Fruit fly (Drosophila melanogaster) whole organism, embryonic: ENCODE results near the gene CG18179.
A peak's percentile ranks its signal among the peaks of the same experiment; 100 is the strongest.

Experiments
- BtbVII ChIP-seq: fragments of 200-800 bp; sonication (Bioruptor generic); optimal IDR thresholded peaks from 3 replicates; lab custom pipeline; 2017; ENCODE audit warnings: missing biosample characterization, mild to moderate bottlenecking, missing genetic modification characterization
- CG10274 ChIP-seq: fragments of 200-800 bp; sonication (Bioruptor generic); optimal IDR thresholded peaks from 3 replicates; lab custom pipeline; 2017; ENCODE audit warnings: missing biosample characterization, mild to moderate bottlenecking, missing genetic modification characterization
- CG11093 ChIP-seq: fragments of 200-800 bp; sonication (Bioruptor generic); IDR thresholded peaks from 3 replicates; pipeline ENCODE4 v1.3.6; 2022; ENCODE audit warnings: missing biosample characterization, missing genetic modification characterization
- CG11456 ChIP-seq: fragments of 200-800 bp; sonication (Bioruptor generic); IDR thresholded peaks from 3 replicates; pipeline ENCODE4 v1.3.6; 2022; ENCODE audit warnings: missing biosample characterization, missing genetic modification characterization
- CG13287 ChIP-seq: fragments of 200-800 bp; sonication (Bioruptor generic); IDR thresholded peaks from 2 replicates; pipeline ENCODE4 v1.3.6; 2022; ENCODE audit warnings: missing biosample characterization, missing genetic modification characterization; ENCODE audit not compliant: partially characterized antibody
- CG13424 ChIP-seq: fragments of 200-800 bp; sonication (Bioruptor generic); optimal IDR thresholded peaks from 2 replicates; lab custom pipeline; 2019; ENCODE audit warnings: missing biosample characterization, mild to moderate bottlenecking, missing genetic modification characterization, moderate library complexity
- CG15073 ChIP-seq: fragments of 200-800 bp; sonication (Bioruptor generic); optimal IDR thresholded peaks from 2 replicates; lab custom pipeline; 2016; ENCODE audit warnings: missing biosample characterization, missing genetic modification characterization
- CG17829 ChIP-seq: fragments of 200-800 bp; optimal IDR thresholded peaks from 2 replicates; lab custom pipeline; 2019; ENCODE audit warnings: missing biosample characterization, mild to moderate bottlenecking, missing genetic modification characterization, moderate library complexity
- CG18011 ChIP-seq: fragments of 200-800 bp; sonication (Bioruptor generic); optimal IDR thresholded peaks from 2 replicates; lab custom pipeline; 2017; ENCODE audit warnings: missing biosample characterization, missing genetic modification characterization, mild to moderate bottlenecking, moderate library complexity, missing genotype
- CG3065 ChIP-seq: fragments of 200-800 bp; sonication (Bioruptor generic); optimal IDR thresholded peaks from 2 replicates; lab custom pipeline; 2016; ENCODE audit warnings: missing biosample characterization, missing genetic modification characterization
- CG4617 ChIP-seq: fragments of 200-800 bp; sonication (Bioruptor generic); optimal IDR thresholded peaks from 3 replicates; lab custom pipeline; 2016; ENCODE audit warnings: missing biosample characterization, missing genetic modification characterization, borderline replicate concordance
- CG6272 ChIP-seq: fragments of 200-800 bp; sonication (Bioruptor generic); IDR thresholded peaks from 2 replicates; pipeline ENCODE4 v1.3.6; 2022; ENCODE audit warnings: missing biosample characterization, missing genetic modification characterization
- CG7928 ChIP-seq: fragments of 200-800 bp; sonication (Bioruptor generic); optimal IDR thresholded peaks from 2 replicates; lab custom pipeline; 2017; ENCODE audit warnings: missing biosample characterization, mild to moderate bottlenecking, missing genetic modification characterization
- CG8359 ChIP-seq: fragments of 200-800 bp; sonication (Bioruptor generic); optimal IDR thresholded peaks from 2 replicates; lab custom pipeline; 2017; ENCODE audit warnings: missing biosample characterization, mild to moderate bottlenecking, missing genetic modification characterization, borderline replicate concordance
- CkIIα-i1 ChIP-seq: fragments of 200-800 bp; sonication (Bioruptor generic); IDR thresholded peaks from 2 replicates; pipeline ENCODE4 v1.3.6; 2022; ENCODE audit warnings: missing biosample characterization, missing genetic modification characterization
- Dp ChIP-seq: fragments of 200-800 bp; sonication (Bioruptor generic); optimal IDR thresholded peaks from 2 replicates; lab custom pipeline; 2018; ENCODE audit warnings: missing biosample characterization, mild to moderate bottlenecking, missing genetic modification characterization, moderate library complexity
- Fer1 ChIP-seq: fragments of 200-800 bp; sonication (Bioruptor generic); optimal IDR thresholded peaks from 2 replicates; lab custom pipeline; 2017; ENCODE audit warnings: missing biosample characterization, mild to moderate bottlenecking, missing genetic modification characterization
- HLH3B ChIP-seq: fragments of 200-800 bp; sonication (Bioruptor generic); IDR thresholded peaks from 2 replicates; pipeline ENCODE4 v1.3.6; 2022; ENCODE audit warnings: missing biosample characterization, missing genetic modification characterization
- Jarid2 ChIP-seq: fragments of 200-800 bp; sonication (Bioruptor generic); optimal IDR thresholded peaks from 3 replicates; lab custom pipeline; 2017; ENCODE audit warnings: mild to moderate bottlenecking, missing biosample characterization, missing genetic modification reagents, missing genetic modification characterization
- MESR4 ChIP-seq: fragments of 200-800 bp; sonication (Bioruptor generic); optimal IDR thresholded peaks from 2 replicates; lab custom pipeline; 2018; ENCODE audit warnings: missing biosample characterization, mild to moderate bottlenecking, missing genetic modification characterization, moderate library complexity
- Med ChIP-seq: fragments of 200-800 bp; sonication (Bioruptor generic); peaks from one replicate; lab custom pipeline; 2016; ENCODE audit warnings: missing biosample characterization, missing genetic modification characterization, mild to moderate bottlenecking, inconsistent platforms, moderate library complexity
- Nf-YB ChIP-seq: fragments of 200-800 bp; sonication (Bioruptor generic); optimal IDR thresholded peaks from 3 replicates; lab custom pipeline; 2019; ENCODE audit warnings: missing biosample characterization, mild to moderate bottlenecking, missing genetic modification characterization, moderate library complexity
- Opbp ChIP-seq: fragments of 200-800 bp; sonication (Bioruptor generic); IDR thresholded peaks from 3 replicates; pipeline ENCODE4 v1.3.6; 2022; ENCODE audit warnings: missing biosample characterization, missing genetic modification characterization; ENCODE audit not compliant: partially characterized antibody
- Ptx1 ChIP-seq: fragments of 200-800 bp; sonication (Bioruptor generic); IDR thresholded peaks from 2 replicates; pipeline ENCODE4 v1.3.6; 2022; ENCODE audit warnings: missing biosample characterization, missing genetic modification characterization
- Sox100B ChIP-seq: fragments of 200-800 bp; sonication (Bioruptor generic); optimal IDR thresholded peaks from 3 replicates; lab custom pipeline; 2018; ENCODE audit warnings: missing biosample characterization, mild to moderate bottlenecking, missing genetic modification characterization
- YL-1 ChIP-seq: fragments of 200-800 bp; sonication (Bioruptor generic); optimal IDR thresholded peaks from 3 replicates; lab custom pipeline; 2017; ENCODE audit warnings: missing biosample characterization, mild to moderate bottlenecking, missing genetic modification characterization
- amos ChIP-seq: fragments of 200-800 bp; sonication (Bioruptor generic); IDR thresholded peaks from 2 replicates; pipeline ENCODE4 v1.3.6; 2022; ENCODE audit warnings: missing biosample characterization, missing genetic modification characterization; ENCODE audit not compliant: partially characterized antibody
- cwo ChIP-seq: fragments of 200-800 bp; sonication (Bioruptor generic); optimal IDR thresholded peaks from 3 replicates; lab custom pipeline; 2017; ENCODE audit warnings: missing biosample characterization, missing genetic modification characterization, mild to moderate bottlenecking, moderate library complexity, missing genetic modification reagents
- esg ChIP-seq: fragments of 200-800 bp; sonication (Bioruptor generic); conservative IDR thresholded peaks from 2 replicates; pipeline ENCODE4 v1.3.6; 2022; ENCODE audit warnings: missing biosample characterization, missing genetic modification characterization
- eve ChIP-seq, 2 experiments: fragments of >200 bp; optimal IDR thresholded peaks; 2 replicates each; lab custom pipeline; 2017; ENCODE audit warnings: missing biosample characterization in 2 of 2, missing genetic modification characterization in 2 of 2
- exex ChIP-seq: fragments of 200-800 bp; sonication (Bioruptor generic); optimal IDR thresholded peaks from 4 replicates; lab custom pipeline; 2018; ENCODE audit warnings: missing biosample characterization, mild to moderate bottlenecking, missing genetic modification characterization, moderate library complexity
- gro ChIP-seq: fragments of 200-800 bp; sonication (Bioruptor generic); optimal IDR thresholded peaks from 2 replicates; lab custom pipeline; 2016; ENCODE audit warnings: missing biosample characterization, missing genetic modification characterization
- kah ChIP-seq: fragments of 200-800 bp; sonication (Bioruptor generic); optimal IDR thresholded peaks from 2 replicates; lab custom pipeline; 2018; ENCODE audit warnings: missing biosample characterization, mild to moderate bottlenecking, missing genetic modification characterization
- ken ChIP-seq: fragments of 200-800 bp; sonication (Bioruptor generic); IDR thresholded peaks from 3 replicates; pipeline ENCODE4 v1.3.6; 2022; ENCODE audit warnings: missing biosample characterization, missing genetic modification characterization
- lbe ChIP-seq: fragments of 200-800 bp; sonication (Bioruptor generic); optimal IDR thresholded peaks from 2 replicates; lab custom pipeline; 2016; ENCODE audit warnings: missing biosample characterization, mild to moderate bottlenecking, missing genetic modification characterization
- mam ChIP-seq: fragments of 200-800 bp; sonication (Bioruptor generic); optimal IDR thresholded peaks from 3 replicates; lab custom pipeline; 2016; ENCODE audit warnings: missing biosample characterization, missing genetic modification characterization
- nerfin-2 ChIP-seq: fragments of 200-800 bp; sonication (Bioruptor generic); IDR thresholded peaks from 2 replicates; pipeline ENCODE4 v1.3.6; 2022; ENCODE audit warnings: missing biosample characterization, missing genetic modification characterization; ENCODE audit not compliant: partially characterized antibody
- pnt ChIP-seq: fragments of 200-800 bp; sonication (Bioruptor generic); optimal IDR thresholded peaks from 3 replicates; lab custom pipeline; 2016; ENCODE audit warnings: missing biosample characterization, missing genetic modification characterization
- prd ChIP-seq, 3 experiments: fragments of >200 bp in 2 of 3; fragments of 200-800 bp in 1 of 3; sonication (Bioruptor generic) in 1 of 3; optimal IDR thresholded peaks in 2 of 3; IDR thresholded peaks in 1 of 3; 2 replicates in 2 of 3; 3 replicates in 1 of 3; pipeline versions ENCODE4 v1.3.6 to Lab custom; 2017 to 2022; ENCODE audit warnings: missing biosample characterization in 1 of 3, missing genetic modification characterization in 1 of 3
- sc ChIP-seq, 3 experiments: fragments of >200 bp in 2 of 3; fragments of 200-800 bp in 1 of 3; sonication (Bioruptor generic) in 1 of 3; optimal IDR thresholded peaks; 2 replicates in 2 of 3; 3 replicates in 1 of 3; lab custom pipeline; 2017; ENCODE audit warnings: mild to moderate bottlenecking in 1 of 3, missing biosample characterization in 1 of 3, missing genetic modification characterization in 1 of 3, missing genetic modification reagents in 1 of 3
- slbo ChIP-seq: fragments of 200-800 bp; sonication (Bioruptor generic); IDR thresholded peaks from 2 replicates; pipeline ENCODE4 v1.3.6; 2022; ENCODE audit warnings: missing biosample characterization, missing genetic modification characterization
- sqz ChIP-seq: fragments of 200-800 bp; sonication (Bioruptor generic); optimal IDR thresholded peaks from 3 replicates; lab custom pipeline; 2018; ENCODE audit warnings: missing biosample characterization, mild to moderate bottlenecking, missing genetic modification characterization
- sug ChIP-seq: fragments of 200-800 bp; optimal IDR thresholded peaks from 2 replicates; lab custom pipeline; 2019; ENCODE audit warnings: missing biosample characterization, mild to moderate bottlenecking, missing genetic modification characterization, moderate library complexity
- trem ChIP-seq: fragments of 200-800 bp; optimal IDR thresholded peaks from 3 replicates; lab custom pipeline; 2019; ENCODE audit warnings: missing biosample characterization, mild to moderate bottlenecking, missing genetic modification characterization, moderate library complexity
- unc-4 ChIP-seq: fragments of 200-800 bp; sonication (Bioruptor generic); IDR thresholded peaks from 2 replicates; pipeline ENCODE4 v1.3.6; 2022; ENCODE audit warnings: missing biosample characterization, missing genetic modification characterization; ENCODE audit not compliant: partially characterized antibody
- wor ChIP-seq: fragments of 200-800 bp; sonication (Bioruptor generic); IDR thresholded peaks from 2 replicates; pipeline ENCODE4 v1.3.6; 2022; ENCODE audit warnings: missing biosample characterization, missing genetic modification characterization
- zen2 ChIP-seq: fragments of 200-800 bp; sonication (Bioruptor generic); IDR thresholded peaks from 3 replicates; pipeline ENCODE4 v1.3.6; 2022; ENCODE audit warnings: missing biosample characterization, missing genetic modification characterization; ENCODE audit not compliant: partially characterized antibody

CG18179 gene

dm6 chr3L:9678007-9678497, 39.0 kb downstream of the CG18179 start (continued):
- no peak for TF ChIP-seq unc-4 (GFP tag; lab: Robert Waterston, UW)
- no peak for TF ChIP-seq pnt (GFP tag; lab: Kevin White, UChicago)
- no peak for TF ChIP-seq CG15073
- TF ChIP-seq HLH3B (GFP tag; lab: Robert Waterston, UW) = no peak
- TF ChIP-seq CG4617 (GFP tag; lab: Kevin White, UChicago) = no peak
- TF ChIP-seq Med (GFP tag; lab: Kevin White, UChicago) = peak; percentile 63
- TF ChIP-seq CG18011 (GFP tag; lab: Kevin White, UChicago) = no peak
- peak; percentile 13 for TF ChIP-seq sqz (GFP tag; lab: Kevin White, UChicago)
- peak; percentile 20 for TF ChIP-seq CG13424 (tag; lab: Kevin White, UChicago)

dm6 chr3L:9678994-9679393, 39.9 kb downstream of the CG18179 start, which contains the start of the genes fry and CG16717:
Gene fry (minus strand): TSS chr3L:9679103.
Gene CG16717 (plus strand): TSS chr3L:9679201.
- TF ChIP-seq CG3065 (GFP tag; lab: Kevin White, UChicago) = no peak
- TF ChIP-seq Ptx1 (GFP tag; lab: Robert Waterston, UW) = no peak
- TF ChIP-seq CG13287 (GFP tag; lab: Robert Waterston, UW) = peak; percentile 82
- TF ChIP-seq Med (GFP tag; lab: Kevin White, UChicago) = peak; percentile 32
- TF ChIP-seq zen2 (GFP tag; lab: Robert Waterston, UW) = peak; percentile 69
- no peak for TF ChIP-seq nerfin-2 (GFP tag; lab: Robert Waterston, UW)
- peak; percentile 68 for TF ChIP-seq exex (tag; lab: Kevin White, UChicago)
- TF ChIP-seq Dp (GFP tag; lab: Kevin White, UChicago) = peak; percentile 31
- no peak for TF ChIP-seq sc (optimal IDR thresholded peaks at IDR 0.05; lab: Kevin White, UChicago)
- no peak for TF ChIP-seq sc (GFP tag; optimal IDR thresholded peaks at IDR 0.05; lab: Kevin White, UChicago)
- TF ChIP-seq mam = no peak
- no peak for TF ChIP-seq prd (optimal IDR thresholded peaks at IDR 0.05; lab: Kevin White, UChicago)
- TF ChIP-seq prd (GFP tag; IDR thresholded peaks at IDR 0.05; lab: Robert Waterston, UW) = no peak
- no peak for TF ChIP-seq wor
- TF ChIP-seq trem (tag; lab: Kevin White, UChicago) = no peak
- TF ChIP-seq Nf-YB (GFP tag; lab: Kevin White, UChicago) = no peak
- peak; percentile 29 for TF ChIP-seq MESR4 (GFP tag; lab: Kevin White, UChicago)
- TF ChIP-seq CG7928 = peak; percentile 93
- TF ChIP-seq CG11093 (GFP tag; lab: Robert Waterston, UW) = no peak
- no peak for TF ChIP-seq ken (GFP tag; lab: Robert Waterston, UW)
- peak; percentile 30 for TF ChIP-seq sug (tag; lab: Kevin White, UChicago)
- no peak for TF ChIP-seq YL-1 (GFP tag; lab: Kevin White, UChicago)
- peak; percentile 13 for TF ChIP-seq gro
- TF ChIP-seq Sox100B = no peak
- no peak for TF ChIP-seq CG17829 (tag; lab: Kevin White, UChicago)
- TF ChIP-seq lbe = peak; percentile 5
- no peak for TF ChIP-seq CG10274 (GFP tag; lab: Kevin White, UChicago)
- TF ChIP-seq CkIIα-i1 (GFP tag; lab: Robert Waterston, UW) = no peak
- TF ChIP-seq eve (GFP tag; optimal IDR thresholded peaks at IDR 0.05; lab: Kevin White, UChicago) = no peak
- no peak for TF ChIP-seq CG6272 (GFP tag; lab: Robert Waterston, UW)
- TF ChIP-seq Fer1 (GFP tag; lab: Kevin White, UChicago) = peak; percentile 26
- no peak for TF ChIP-seq esg (GFP tag; lab: Robert Waterston, UW)
- TF ChIP-seq cwo = no peak
- peak; percentile 33 for TF ChIP-seq BtbVII (GFP tag; lab: Kevin White, UChicago)
- TF ChIP-seq CG11456 (GFP tag; lab: Robert Waterston, UW) = no peak
- no peak for TF ChIP-seq CG8359
- TF ChIP-seq slbo (GFP tag; lab: Robert Waterston, UW) = no peak
- no peak for TF ChIP-seq Jarid2 (GFP tag; lab: Kevin White, UChicago)
- peak; percentile 69; the same call in 2 of the 3 replicates for TF ChIP-seq Opbp
- no peak for TF ChIP-seq kah
- peak; percentile 57; the same call in 1 of the 2 replicates for TF ChIP-seq amos (GFP tag; lab: Robert Waterston, UW)
